Worm (Caenorhabditis elegans) whole organism, young adult: Measurements from ENCODE around the gene cyn-4.
"Not testable (repeated sequence)": the region's sequence is repeated elsewhere in the genome, so short reads cannot be mapped to it uniquely, and the experiment has no call there.

Experiments
- B0261.1 ChIP-seq: sonication (generic microtip); optimal IDR thresholded peaks from 2 replicates; lab custom pipeline; 2016; ENCODE audit warnings: mild to moderate bottlenecking, missing genetic modification characterization, moderate library complexity, missing compliant biosample characterization
- C06A6.2 ChIP-seq: fragments of 200-800 bp; sonication (Bioruptor generic); conservative IDR thresholded peaks from 2 replicates; pipeline ENCODE4 v1.3.6; 2022; ENCODE audit warnings: missing genetic modification characterization, missing compliant biosample characterization
- C17E4.6 ChIP-seq: fragments of 200-800 bp; sonication (Bioruptor generic); IDR thresholded peaks from 2 replicates; pipeline ENCODE4 v1.3.6; 2022; ENCODE audit warnings: missing genetic modification reagents, missing genetic modification characterization, missing compliant biosample characterization
- F37B4.10 ChIP-seq: fragments of 200-800 bp; sonication (Bioruptor generic); IDR thresholded peaks from 2 replicates; pipeline ENCODE4 v1.3.6; 2022; ENCODE audit warnings: missing genetic modification characterization, missing compliant biosample characterization
- T07F8.4 ChIP-seq: sonication (generic microtip); optimal IDR thresholded peaks from 2 replicates; lab custom pipeline; 2016; ENCODE audit warnings: mild to moderate bottlenecking, missing genetic modification characterization, moderate library complexity, missing compliant biosample characterization
- T26A5.8 ChIP-seq: sonication (generic microtip); optimal IDR thresholded peaks from 2 replicates; lab custom pipeline; 2016; ENCODE audit warnings: missing genetic modification characterization, missing compliant biosample characterization
- Y56A3A.18 ChIP-seq: fragments of 200-800 bp; sonication (Bioruptor generic); IDR thresholded peaks from 2 replicates; pipeline ENCODE4 v1.3.6; 2022; ENCODE audit warnings: missing genetic modification reagents, missing genetic modification characterization, missing compliant biosample characterization
- ama-1 ChIP-seq, 3 experiments: fragments of 150-350 bp in 1 of 3; sonication (generic microtip) in 2 of 3; optimal IDR thresholded peaks; 2 replicates each; lab custom pipeline; 2014 to 2018; ENCODE audit warnings: missing biosample characterization in 2 of 3, missing genetic modification characterization in 2 of 3, missing genetic modification reagents in 2 of 3
- attf-5 ChIP-seq: fragments of 200-800 bp; sonication (Bioruptor generic); optimal IDR thresholded peaks from 2 replicates; lab custom pipeline; 2018; ENCODE audit warnings: mild to moderate bottlenecking, missing genetic modification characterization, missing compliant biosample characterization
- bed-2 ChIP-seq: fragments of 200-800 bp; sonication (Bioruptor generic); IDR thresholded peaks from 2 replicates; pipeline ENCODE4 v1.3.6; 2022; ENCODE audit warnings: missing genetic modification reagents, missing genetic modification characterization, missing compliant biosample characterization
- cebp-1 ChIP-seq, 2 experiments: fragments of 200-800 bp in 1 of 2; sonication (Bioruptor generic) in 1 of 2; sonication (generic microtip) in 1 of 2; IDR thresholded peaks in 1 of 2; optimal IDR thresholded peaks in 1 of 2; 2 replicates each; pipeline versions ENCODE4 v1.3.6 to Lab custom; 2017 to 2022; ENCODE audit warnings: missing compliant biosample characterization in 2 of 2, missing genetic modification characterization in 2 of 2, mild to moderate bottlenecking in 1 of 2, missing genetic modification reagents in 1 of 2, moderate library complexity in 1 of 2
- ceh-58 ChIP-seq: fragments of 200-800 bp; sonication (Bioruptor generic); IDR thresholded peaks from 2 replicates; pipeline ENCODE4 v1.3.6; 2022; ENCODE audit warnings: missing genetic modification characterization, missing compliant biosample characterization
- ceh-79 ChIP-seq: sonication (generic microtip); optimal IDR thresholded peaks from 2 replicates; lab custom pipeline; 2017; ENCODE audit warnings: mild to moderate bottlenecking, missing genetic modification characterization, missing compliant biosample characterization
- egrh-3 ChIP-seq: fragments of 200-800 bp; sonication (Bioruptor generic); IDR thresholded peaks from 2 replicates; pipeline ENCODE4 v1.3.6; 2022; ENCODE audit warnings: missing genetic modification reagents, missing genetic modification characterization, missing compliant biosample characterization
- ekl-4 ChIP-seq: fragments of 200-800 bp; sonication (Bioruptor generic); IDR thresholded peaks from 2 replicates; pipeline ENCODE4 v1.3.6; 2022; ENCODE audit warnings: missing genetic modification reagents, missing genetic modification characterization, missing compliant biosample characterization
- ets-4 ChIP-seq: fragments of 200-800 bp; sonication (Bioruptor generic); optimal IDR thresholded peaks from 2 replicates; lab custom pipeline; 2018; ENCODE audit warnings: mild to moderate bottlenecking, missing genetic modification characterization, missing compliant biosample characterization
- fkh-3 ChIP-seq: sonication (generic microtip); optimal IDR thresholded peaks from 2 replicates; lab custom pipeline; 2016; ENCODE audit warnings: mild to moderate bottlenecking, missing genetic modification characterization, missing compliant biosample characterization
- hlh-26 ChIP-seq: fragments of 200-800 bp; sonication (Bioruptor generic); conservative IDR thresholded peaks from 2 replicates; pipeline ENCODE4 v1.3.6; 2022; ENCODE audit warnings: missing genetic modification reagents, missing genetic modification characterization, missing compliant biosample characterization
- let-607 ChIP-seq, 2 experiments: fragments of 200-800 bp in 1 of 2; sonication (Bioruptor generic) in 1 of 2; sonication (generic microtip) in 1 of 2; optimal IDR thresholded peaks; 2 replicates each; lab custom pipeline; 2016 to 2018; ENCODE audit warnings: mild to moderate bottlenecking in 2 of 2, missing compliant biosample characterization in 2 of 2, missing genetic modification characterization in 2 of 2, moderate library complexity in 2 of 2, missing genotype in 1 of 2
- lin-26 ChIP-seq: fragments of 200-800 bp; sonication (Bioruptor generic); IDR thresholded peaks from 2 replicates; pipeline ENCODE4 v1.3.6; 2022; ENCODE audit warnings: missing genetic modification reagents, missing genetic modification characterization, missing compliant biosample characterization
- madf-8 ChIP-seq: fragments of 200-800 bp; sonication (Bioruptor generic); conservative IDR thresholded peaks from 2 replicates; pipeline ENCODE4 v1.3.6; 2022; ENCODE audit warnings: missing genetic modification reagents, missing genetic modification characterization, missing compliant biosample characterization
- nfya-1 ChIP-seq: sonication (generic microtip); optimal IDR thresholded peaks from 2 replicates; lab custom pipeline; 2017; ENCODE audit warnings: antibody characterized with exemption, missing compliant biosample characterization, missing genetic modification characterization, borderline replicate concordance; ENCODE audit not compliant: insufficient read depth
- nhr-80 ChIP-seq: sonication (generic microtip); optimal IDR thresholded peaks from 2 replicates; lab custom pipeline; 2016; ENCODE audit warnings: missing genetic modification characterization, missing compliant biosample characterization
- nhr-90 ChIP-seq: sonication (generic microtip); optimal IDR thresholded peaks from 2 replicates; lab custom pipeline; 2016; ENCODE audit warnings: missing genotype, mild to moderate bottlenecking, missing genetic modification characterization, missing compliant biosample characterization
- pha-4 ChIP-seq: fragments of 150-350 bp; sonication (generic microtip); optimal IDR thresholded peaks from 2 replicates; lab custom pipeline; 2014; ENCODE audit warnings: missing biosample characterization, missing genetic modification reagents, missing genetic modification characterization
- rec-8 ChIP-seq, 2 experiments: sonication (generic microtip); optimal IDR thresholded peaks; 2 replicates each; lab custom pipeline; 2016; ENCODE audit warnings: mild to moderate bottlenecking in 2 of 2, missing genetic modification characterization in 2 of 2, missing genetic modification reagents in 2 of 2, missing genotype in 2 of 2, missing biosample characterization in 1 of 2, missing compliant biosample characterization in 1 of 2, moderate library complexity in 1 of 2
- rpc-1 ChIP-seq, 2 experiments: fragments of 150-350 bp in 1 of 2; sonication (generic microtip) in 1 of 2; optimal IDR thresholded peaks; 2 replicates each; lab custom pipeline; 2014 to 2018; ENCODE audit warnings: missing biosample characterization in 1 of 2, missing genetic modification characterization in 1 of 2, missing genetic modification reagents in 1 of 2, missing genotype in 1 of 2
- sdz-38 ChIP-seq: sonication (generic microtip); optimal IDR thresholded peaks from 2 replicates; lab custom pipeline; 2016; ENCODE audit warnings: missing genotype, missing genetic modification characterization, missing compliant biosample characterization
- sea-2 ChIP-seq: fragments of 200-800 bp; sonication (Bioruptor generic); IDR thresholded peaks from 2 replicates; pipeline ENCODE4 v1.3.6; 2022; ENCODE audit warnings: missing genetic modification characterization, missing compliant biosample characterization
- snpc-3.4 ChIP-seq: sonication (generic microtip); optimal IDR thresholded peaks from 2 replicates; lab custom pipeline; 2017; ENCODE audit warnings: missing genetic modification characterization, mild to moderate bottlenecking, missing compliant biosample characterization, antibody characterized with exemption, moderate library complexity, missing genotype, missing genetic modification reagents
- tlf-1 ChIP-seq: fragments of 200-800 bp; sonication (Bioruptor generic); optimal IDR thresholded peaks from 2 replicates; lab custom pipeline; 2018; ENCODE audit warnings: mild to moderate bottlenecking, missing genetic modification characterization, missing compliant biosample characterization
- unc-130 ChIP-seq: sonication (generic microtip); optimal IDR thresholded peaks from 2 replicates; lab custom pipeline; 2016; ENCODE audit warnings: missing genetic modification reagents, missing genetic modification characterization, missing compliant biosample characterization
- unc-62 ChIP-seq: fragments of 150-350 bp; optimal IDR thresholded peaks from 2 replicates; lab custom pipeline; 2014; ENCODE audit warnings: missing biosample characterization, missing genetic modification reagents, missing genetic modification characterization
- ztf-26 ChIP-seq: sonication (generic microtip); optimal IDR thresholded peaks from 2 replicates; lab custom pipeline; 2017; ENCODE audit warnings: missing genetic modification characterization, missing compliant biosample characterization
- ztf-3 ChIP-seq: fragments of 200-800 bp; sonication (Bioruptor generic); optimal IDR thresholded peaks from 2 replicates; lab custom pipeline; 2018; ENCODE audit warnings: mild to moderate bottlenecking, missing genetic modification characterization, missing compliant biosample characterization

Gene cyn-4

ce11 chrII:10914366-10914765 lies 42.0 kb upstream of the cyn-4 start, which contains the start of gene F44F4.15:
Gene F44F4.15, plus strand, starts transcription at chrII:10914666.
- TF ChIP-seq attf-5 (GFP tag; lab: Kevin White, UChicago) (no peak), nhr-80 (tag; lab: Kevin White, UChicago) (no peak)
- TF ChIP-seq, all 124 proteins: peak for 0

- no peak for TF ChIP-seq T07F8.4 (tag; lab: Kevin White, UChicago)
- TF ChIP-seq ceh-58: no peak
- TF ChIP-seq B0261.1 (tag; lab: Kevin White, UChicago): no peak
- TF ChIP-seq sdz-38: no peak
- TF ChIP-seq unc-130 (GFP tag; lab: Kevin White, UChicago): no peak
- TF ChIP-seq ztf-3: no peak
- no peak for TF ChIP-seq sea-2
- no peak for TF ChIP-seq ekl-4 (GFP tag; lab: Robert Waterston, UW)
- no peak for TF ChIP-seq rec-8 (tag; optimal IDR thresholded peaks at IDR 0.05; lab: Kevin White, UChicago)
- no peak for TF ChIP-seq ceh-79
- no peak for TF ChIP-seq tlf-1 (GFP tag; lab: Kevin White, UChicago)
These were observed 40.6 kb upstream of the cyn-4 start for ce11 chrII:10912995-10913394.

- no peak for TF ChIP-seq unc-130 (GFP tag; lab: Kevin White, UChicago)
- no peak for TF ChIP-seq C17E4.6 (GFP tag; lab: Robert Waterston, UW)
- TF ChIP-seq snpc-3.4 (tag; lab: Kevin White, UChicago): no peak
- no peak for TF ChIP-seq ztf-26
- no peak for TF ChIP-seq madf-8 (GFP tag; lab: Robert Waterston, UW)
- TF ChIP-seq hlh-26: no peak
- no peak for TF ChIP-seq ceh-79
- no peak for TF ChIP-seq C06A6.2 (GFP tag; lab: Robert Waterston, UW)
These were observed 37.8 kb upstream of the cyn-4 start, which contains the start of gene sra-11 for ce11 chrII:10910219-10910618. Gene sra-11, minus strand, starts transcription at chrII:10910319.

ce11 chrII:10904379-10904778 lies 32.0 kb upstream of the cyn-4 start, which contains the start of gene sra-12:
Gene sra-12, minus strand, starts transcription at chrII:10904479.
- TF ChIP-seq nhr-90 (tag; lab: Kevin White, UChicago); pha-4; fkh-3: not testable (repeated sequence)
- TF ChIP-seq, all 124 proteins: peak for 0; not testable (repeated sequence) for 124

- TF ChIP-seq sea-2: no peak
- no peak for TF ChIP-seq rpc-1 (optimal IDR thresholded peaks at IDR 0.05; lab: Kevin White, UChicago)
- no peak for TF ChIP-seq rpc-1 (tag; optimal IDR thresholded peaks at IDR 0.05; lab: Kevin White, UChicago)
- no peak for TF ChIP-seq cebp-1 (GFP tag; IDR thresholded peaks at IDR 0.05; lab: Robert Waterston, UW)
- no peak for TF ChIP-seq cebp-1 (tag; optimal IDR thresholded peaks at IDR 0.05; lab: Kevin White, UChicago)
- no peak for TF ChIP-seq nfya-1 (tag; lab: Kevin White, UChicago)
- TF ChIP-seq bed-2 (GFP tag; lab: Robert Waterston, UW): no peak
- no peak for TF ChIP-seq lin-26 (GFP tag; lab: Robert Waterston, UW)
- TF ChIP-seq T26A5.8 (tag; lab: Kevin White, UChicago): no peak
- TF ChIP-seq ama-1 (optimal IDR thresholded peaks at IDR 0.05; lab: Kevin White, UChicago): no peak
- TF ChIP-seq ama-1 (GFP tag; optimal IDR thresholded peaks at IDR 0.05; lab: Kevin White, UChicago): no peak
- no peak for TF ChIP-seq ets-4 (GFP tag; lab: Kevin White, UChicago)
- TF ChIP-seq egrh-3 (GFP tag; lab: Robert Waterston, UW): no peak
- TF ChIP-seq Y56A3A.18 (GFP tag; lab: Robert Waterston, UW): no peak
- TF ChIP-seq unc-62 (GFP tag; lab: Kevin White, UChicago): no peak
- TF ChIP-seq let-607 (tag; optimal IDR thresholded peaks at IDR 0.05; lab: Kevin White, UChicago): no peak
- no peak for TF ChIP-seq F37B4.10 (GFP tag; lab: Robert Waterston, UW)
These were observed 29.7 kb upstream of the cyn-4 start, which contains the start of gene gly-1 for ce11 chrII:10902104-10902503. Gene gly-1, minus strand, starts transcription at chrII:10902204.
